Worm (Caenorhabditis elegans) whole organism, L1 larva: Measurements from ENCODE around the gene Y57E12AR.1.

Source experiments
- C04F5.9 ChIP-seq: sonication (generic microtip); optimal IDR thresholded peaks from 2 replicates; lab custom pipeline; 2016; ENCODE audit warnings: missing genetic modification characterization, missing compliant biosample characterization
- C16A3.4 ChIP-seq: fragments of 150-350 bp; optimal IDR thresholded peaks from 2 replicates; lab custom pipeline; 2014; ENCODE audit warnings: missing biosample characterization, missing genetic modification characterization
- F16B12.6 ChIP-seq: fragments of 150-350 bp; optimal IDR thresholded peaks from 2 replicates; lab custom pipeline; 2014; ENCODE audit warnings: missing biosample characterization, missing genetic modification characterization
- aha-1 ChIP-seq: fragments of 150-350 bp; optimal IDR thresholded peaks from 2 replicates; lab custom pipeline; 2014; ENCODE audit warnings: missing biosample characterization, missing genetic modification characterization
- alr-1 ChIP-seq: fragments of 200-800 bp; sonication (Bioruptor generic); optimal IDR thresholded peaks from 2 replicates; lab custom pipeline; 2018; ENCODE audit warnings: borderline replicate concordance, mild to moderate bottlenecking, missing genetic modification characterization, missing compliant biosample characterization
- ama-1 ChIP-seq: fragments of 150-350 bp; optimal IDR thresholded peaks from 2 replicates; lab custom pipeline; 2014
- ceh-63 ChIP-seq: fragments of 200-800 bp; sonication (Bioruptor generic); optimal IDR thresholded peaks from 2 replicates; lab custom pipeline; 2018; ENCODE audit warnings: mild to moderate bottlenecking, missing genetic modification characterization, missing compliant biosample characterization
- ceh-82 ChIP-seq, 3 experiments: fragments of 150-350 bp in 1 of 3; sonication (generic microtip) in 2 of 3; optimal IDR thresholded peaks; 2 replicates each; lab custom pipeline; 2014 to 2017; ENCODE audit warnings: missing biosample characterization in 3 of 3, missing genetic modification characterization in 3 of 3
- ceh-88 ChIP-seq: fragments of 200-800 bp; sonication (Bioruptor generic); IDR thresholded peaks from 2 replicates; pipeline ENCODE4 v1.3.6; 2022; ENCODE audit warnings: missing genetic modification characterization, missing compliant biosample characterization
- ceh-90 ChIP-seq: sonication (generic microtip); optimal IDR thresholded peaks from 2 replicates; lab custom pipeline; 2016; ENCODE audit warnings: missing genetic modification characterization, missing compliant biosample characterization
- dpl-1 ChIP-seq, 3 experiments: fragments of 150-350 bp in 2 of 3; sonication (generic microtip) in 1 of 3; optimal IDR thresholded peaks; 2 replicates each; lab custom pipeline; 2014 to 2017; ENCODE audit warnings: missing biosample characterization in 3 of 3, missing genetic modification characterization in 3 of 3, missing genetic modification reagents in 3 of 3
- dsc-1 ChIP-seq: sonication (generic microtip); optimal IDR thresholded peaks from 2 replicates; lab custom pipeline; 2016; ENCODE audit warnings: mild to moderate bottlenecking, missing genetic modification characterization, missing compliant biosample characterization
- efl-3 ChIP-seq: fragments of 200-800 bp; sonication (Bioruptor generic); optimal IDR thresholded peaks from 2 replicates; lab custom pipeline; 2018; ENCODE audit warnings: mild to moderate bottlenecking, missing genetic modification characterization, missing compliant biosample characterization
- elt-3 ChIP-seq, 6 experiments: fragments of 150-350 bp in 1 of 6; sonication (generic microtip); optimal IDR thresholded peaks; 2 replicates each; lab custom pipeline; 2017 to 2018; ENCODE audit warnings: missing biosample characterization in 6 of 6, missing genetic modification characterization in 6 of 6, inconsistent platforms in 1 of 6
- ets-5 ChIP-seq: fragments of 200-800 bp; sonication (Bioruptor generic); IDR thresholded peaks from 2 replicates; pipeline ENCODE4 v1.3.6; 2022; ENCODE audit warnings: missing genetic modification characterization, missing compliant biosample characterization
- fkh-10 ChIP-seq: sonication (generic microtip); optimal IDR thresholded peaks from 2 replicates; lab custom pipeline; 2017; ENCODE audit warnings: missing biosample characterization, missing genetic modification reagents, missing genetic modification characterization
- fkh-4 ChIP-seq: sonication (generic microtip); optimal IDR thresholded peaks from 2 replicates; lab custom pipeline; 2016; ENCODE audit warnings: missing compliant biosample characterization, missing genetic modification characterization, borderline replicate concordance
- fkh-8 ChIP-seq: sonication (generic microtip); optimal IDR thresholded peaks from 2 replicates; lab custom pipeline; 2016; ENCODE audit warnings: mild to moderate bottlenecking, missing genetic modification characterization, missing compliant biosample characterization
- fos-1 ChIP-seq: fragments of 150-350 bp; optimal IDR thresholded peaks from 2 replicates; lab custom pipeline; 2014; ENCODE audit warnings: missing biosample characterization, missing genetic modification characterization
- hlh-17 ChIP-seq: fragments of 200-800 bp; sonication (Bioruptor generic); optimal IDR thresholded peaks from 2 replicates; lab custom pipeline; 2018; ENCODE audit warnings: missing genetic modification characterization, mild to moderate bottlenecking, missing compliant biosample characterization, moderate library complexity, borderline replicate concordance
- hlh-4 ChIP-seq: sonication (generic microtip); optimal IDR thresholded peaks from 2 replicates; lab custom pipeline; 2016; ENCODE audit warnings: mild to moderate bottlenecking, missing genetic modification characterization, missing compliant biosample characterization
- hpl-2 ChIP-seq: fragments of 150-350 bp; optimal IDR thresholded peaks from 2 replicates; lab custom pipeline; 2014; ENCODE audit warnings: missing biosample characterization, missing genetic modification reagents, missing genetic modification characterization
- irx-1 ChIP-seq: sonication (generic microtip); optimal IDR thresholded peaks from 2 replicates; lab custom pipeline; 2016; ENCODE audit warnings: missing genetic modification characterization, missing compliant biosample characterization
- jun-1 ChIP-seq: fragments of 150-350 bp; optimal IDR thresholded peaks from 2 replicates; lab custom pipeline; 2014; ENCODE audit warnings: missing biosample characterization, missing genetic modification reagents, missing genetic modification characterization
- lin-13 ChIP-seq: fragments of 150-350 bp; optimal IDR thresholded peaks from 2 replicates; lab custom pipeline; 2014; ENCODE audit warnings: missing biosample characterization, missing genetic modification reagents, missing genetic modification characterization
- lin-14 ChIP-seq: fragments of 200-800 bp; sonication (Bioruptor generic); optimal IDR thresholded peaks from 2 replicates; lab custom pipeline; 2018; ENCODE audit warnings: mild to moderate bottlenecking, missing genetic modification characterization, moderate library complexity, missing compliant biosample characterization
- lin-15B ChIP-seq: fragments of 150-350 bp; sonication (generic microtip); optimal IDR thresholded peaks from 3 replicates; lab custom pipeline; 2014; ENCODE audit warnings: missing biosample characterization, missing genetic modification characterization
- lsy-2 ChIP-seq, 2 experiments: fragments of 150-350 bp; optimal IDR thresholded peaks; 2 replicates each; lab custom pipeline; 2014; ENCODE audit warnings: missing biosample characterization in 2 of 2, missing genetic modification characterization in 2 of 2
- mdl-1 ChIP-seq, 2 experiments: fragments of 150-350 bp; optimal IDR thresholded peaks; 2 replicates each; lab custom pipeline; 2014 to 2017; ENCODE audit warnings: missing biosample characterization in 2 of 2, missing genetic modification characterization in 2 of 2, inconsistent platforms in 1 of 2
- mef-2 ChIP-seq: fragments of 150-350 bp; optimal IDR thresholded peaks from 2 replicates; lab custom pipeline; 2014; ENCODE audit warnings: missing biosample characterization, missing genetic modification characterization
- nhr-11 ChIP-seq: fragments of 150-350 bp; optimal IDR thresholded peaks from 2 replicates; lab custom pipeline; 2014; ENCODE audit warnings: missing biosample characterization, missing genetic modification characterization
- nhr-12 ChIP-seq: sonication (generic microtip); optimal IDR thresholded peaks from 2 replicates; lab custom pipeline; 2017; ENCODE audit warnings: missing biosample characterization, missing genetic modification characterization
- nhr-20 ChIP-seq: sonication (generic microtip); optimal IDR thresholded peaks from 2 replicates; lab custom pipeline; 2016; ENCODE audit warnings: mild to moderate bottlenecking, missing genetic modification characterization, missing compliant biosample characterization
- nhr-237 ChIP-seq: fragments of 150-350 bp; optimal IDR thresholded peaks from 2 replicates; lab custom pipeline; 2014; ENCODE audit warnings: missing biosample characterization, missing genetic modification characterization
- nhr-28 ChIP-seq: fragments of 150-350 bp; optimal IDR thresholded peaks from 2 replicates; lab custom pipeline; 2014; ENCODE audit warnings: missing biosample characterization, missing genetic modification characterization
- nhr-71 ChIP-seq: sonication (generic microtip); optimal IDR thresholded peaks from 2 replicates; lab custom pipeline; 2016; ENCODE audit warnings: mild to moderate bottlenecking, missing genetic modification characterization, moderate library complexity, missing compliant biosample characterization
- nhr-76 ChIP-seq: sonication (generic microtip); optimal IDR thresholded peaks from 2 replicates; lab custom pipeline; 2017; ENCODE audit warnings: missing biosample characterization, missing genetic modification characterization
- pag-3 ChIP-seq: sonication (generic microtip); optimal IDR thresholded peaks from 2 replicates; lab custom pipeline; 2017; ENCODE audit warnings: missing genetic modification characterization, mild to moderate bottlenecking, missing compliant biosample characterization, antibody characterized with exemption, borderline replicate concordance; ENCODE audit not compliant: insufficient read depth
- pax-3 ChIP-seq: fragments of 200-800 bp; sonication (Bioruptor generic); optimal IDR thresholded peaks from 2 replicates; lab custom pipeline; 2018; ENCODE audit warnings: mild to moderate bottlenecking, missing genetic modification characterization, moderate library complexity, missing compliant biosample characterization
- rnt-1 ChIP-seq: sonication (generic microtip); optimal IDR thresholded peaks from 2 replicates; lab custom pipeline; 2016; ENCODE audit warnings: mild to moderate bottlenecking, missing genetic modification characterization, moderate library complexity, missing compliant biosample characterization
- snpc-4 ChIP-seq: fragments of 150-350 bp; optimal IDR thresholded peaks from 2 replicates; lab custom pipeline; 2014; ENCODE audit warnings: missing biosample characterization, missing genetic modification characterization
- snu-23 ChIP-seq: sonication (generic microtip); optimal IDR thresholded peaks from 2 replicates; lab custom pipeline; 2016; ENCODE audit warnings: missing genetic modification characterization, missing compliant biosample characterization
- sptf-1 ChIP-seq: fragments of 150-350 bp; optimal IDR thresholded peaks from 2 replicates; lab custom pipeline; 2014; ENCODE audit warnings: missing biosample characterization, missing genetic modification characterization
- swsn-7 ChIP-seq: sonication (generic microtip); optimal IDR thresholded peaks from 2 replicates; lab custom pipeline; 2016; ENCODE audit warnings: missing genetic modification characterization, missing compliant biosample characterization
- tbx-2 ChIP-seq: sonication (generic microtip); optimal IDR thresholded peaks from 2 replicates; lab custom pipeline; 2016; ENCODE audit warnings: missing genetic modification characterization, missing compliant biosample characterization
- tlp-1 ChIP-seq: fragments of 150-350 bp; optimal IDR thresholded peaks from 2 replicates; lab custom pipeline; 2014; ENCODE audit warnings: missing biosample characterization, missing genetic modification characterization
- unc-62 ChIP-seq: fragments of 150-350 bp; optimal IDR thresholded peaks from 2 replicates; lab custom pipeline; 2014; ENCODE audit warnings: missing biosample characterization, missing genetic modification reagents, missing genetic modification characterization
- unc-86 ChIP-seq: sonication (generic microtip); optimal IDR thresholded peaks from 2 replicates; lab custom pipeline; 2016; ENCODE audit warnings: missing genetic modification characterization, missing compliant biosample characterization
- unc-98 ChIP-seq: fragments of 200-800 bp; sonication (Bioruptor generic); IDR thresholded peaks from 2 replicates; pipeline ENCODE4 v1.3.6; 2022; ENCODE audit warnings: missing genetic modification characterization, missing compliant biosample characterization
- xbp-1 ChIP-seq: sonication (generic microtip); optimal IDR thresholded peaks from 2 replicates; lab custom pipeline; 2016; ENCODE audit warnings: missing genetic modification characterization, missing compliant biosample characterization
- zag-1 ChIP-seq: fragments of 150-350 bp; optimal IDR thresholded peaks from 2 replicates; lab custom pipeline; 2014; ENCODE audit warnings: missing biosample characterization, missing genetic modification characterization
- ztf-11 ChIP-seq, 2 experiments: sonication (generic microtip); optimal IDR thresholded peaks; 2 replicates each; lab custom pipeline; 2016 to 2017; ENCODE audit warnings: missing genetic modification characterization in 2 of 2, missing biosample characterization in 1 of 2, missing compliant biosample characterization in 1 of 2
- ztf-4 ChIP-seq: fragments of 150-350 bp; optimal IDR thresholded peaks from 2 replicates; lab custom pipeline; 2014; ENCODE audit warnings: missing biosample characterization, missing genetic modification characterization

Y57E12AR.1 gene

DNA sequence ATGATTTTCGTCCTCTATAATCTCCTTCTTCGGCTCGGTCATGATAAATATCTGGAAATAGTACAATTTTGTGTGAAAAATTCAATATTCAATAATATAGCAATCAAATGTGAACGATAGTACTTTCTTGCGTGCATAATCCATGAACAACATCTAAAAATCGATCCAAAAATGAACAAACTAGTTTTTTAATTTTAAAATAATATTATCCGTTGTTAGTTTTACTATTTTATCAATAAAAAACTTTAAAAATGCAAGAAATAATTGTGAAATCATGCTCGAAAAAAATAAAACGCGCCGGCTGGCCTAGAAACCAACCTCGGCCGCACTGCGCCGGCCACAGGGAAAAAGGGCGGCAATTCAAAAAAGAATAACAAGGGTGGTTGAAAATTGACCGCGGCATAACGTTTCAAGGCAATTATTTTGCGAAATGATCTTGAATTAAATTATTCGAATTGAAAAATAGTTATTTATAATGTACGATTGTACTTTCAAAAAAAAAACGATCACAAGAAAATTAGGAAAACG lies 19.6 kb upstream of the Y57E12AR.1 start, which contains the start of gene mys-1 (continued):
- TF ChIP-seq ztf-11 (tag; optimal IDR thresholded peaks at IDR 0.05; lab: Kevin White, UChicago) (peak in 1 of 2 experiments; percentile 81), snu-23 (GFP tag; lab: Kevin White, UChicago) (peak; percentile 62), swsn-7 (peak; percentile 69), lin-15B (tag; lab: Kevin White, UChicago) (peak; percentile 43), alr-1 (tag; lab: Kevin White, UChicago) (no peak), tlp-1 (tag; lab: Kevin White, UChicago) (no peak), hpl-2 (GFP tag; lab: Kevin White, UChicago) (no peak), pax-3 (tag; lab: Kevin White, UChicago) (peak; percentile 78), unc-98 (peak; percentile 46; the same call in 1 of the 2 replicates), lin-14 (GFP tag; lab: Kevin White, UChicago) (peak; percentile 72), dsc-1 (tag; lab: Kevin White, UChicago) (peak; percentile 72), rnt-1 (peak; percentile 97), nhr-76 (no peak), unc-86 (tag; lab: Kevin White, UChicago) (peak; percentile 59), nhr-11 (no peak), aha-1 (no peak), nhr-28 (no peak), F16B12.6 (peak; percentile 7), fkh-8 (tag; lab: Kevin White, UChicago) (peak; percentile 52), nhr-12 (tag; lab: Kevin White, UChicago) (no peak), ceh-88 (GFP tag; lab: Robert Waterston, UW) (no peak), nhr-237 (no peak), pag-3 (tag; lab: Kevin White, UChicago) (no peak), sptf-1 (tag; lab: Kevin White, UChicago) (no peak), nhr-20 (tag; lab: Kevin White, UChicago) (peak; percentile 83), ceh-90 (tag; lab: Kevin White, UChicago) (peak; percentile 89), mef-2 (tag; lab: Kevin White, UChicago) (no peak), fkh-4 (tag; lab: Kevin White, UChicago) (peak; percentile 72), hlh-17 (no peak), dpl-1 (GFP tag; optimal IDR thresholded peaks at IDR 0.05; lab: Kevin White, UChicago) (peak; percentile 86 to 94 (median 90)), ets-5 (GFP tag; lab: Robert Waterston, UW) (no peak), ceh-82 (tag; optimal IDR thresholded peaks at IDR 0.05; lab: Kevin White, UChicago) (peak; percentile 31 to 41 (median 35)), unc-62 (no peak), C16A3.4 (tag; lab: Kevin White, UChicago) (peak; percentile 32), fos-1 (no peak), xbp-1 (peak; percentile 77), irx-1 (peak; percentile 76), zag-1 (tag; lab: Kevin White, UChicago) (no peak), efl-3 (no peak), ceh-63 (GFP tag; lab: Kevin White, UChicago) (no peak), fkh-10 (GFP tag; lab: Kevin White, UChicago) (no peak), nhr-71 (tag; lab: Kevin White, UChicago) (peak; percentile 83), C04F5.9 (peak; percentile 39), snpc-4 (peak; percentile 17), tbx-2 (tag; lab: Kevin White, UChicago) (peak; percentile 84), ztf-4 (no peak), jun-1 (peak; percentile 10), lin-13 (GFP tag; lab: Kevin White, UChicago) (peak; percentile 34), hlh-4 (tag; lab: Kevin White, UChicago) (no peak), elt-3 (tag; optimal IDR thresholded peaks at IDR 0.05; lab: Kevin White, UChicago) (no peak), lsy-2 (tag; optimal IDR thresholded peaks at IDR 0.05; lab: Kevin White, UChicago) (peak; percentile 48 to 54), ama-1 (lab: Kevin White, UChicago) (no peak), mdl-1 (tag; optimal IDR thresholded peaks at IDR 0.05; lab: Kevin White, UChicago) (peak in 1 of 2 experiments; percentile 21)
